Worm (Caenorhabditis elegans): Measurements from ENCODE around the gene hlh-29.

DNA sequence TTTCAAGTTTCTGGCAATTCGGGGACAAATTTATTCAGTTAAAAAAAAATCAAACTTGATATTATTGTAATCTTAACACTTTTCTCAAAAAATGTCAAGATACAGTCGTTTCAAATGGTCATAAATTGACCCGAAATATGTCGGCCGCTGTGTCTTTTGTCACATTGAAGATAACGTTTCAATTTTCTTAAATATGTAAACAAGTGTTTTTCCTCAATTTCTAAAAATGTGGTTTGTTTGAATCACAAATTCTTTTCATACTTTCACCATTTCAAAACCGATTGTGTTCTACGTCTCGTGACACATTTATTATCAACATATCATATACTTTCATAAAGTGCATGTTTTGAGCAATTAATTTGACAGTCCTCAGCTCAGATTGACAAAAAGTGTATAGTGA is 46.2 kb downstream of the hlh-29 start:
- TF ChIP-seq madf-8 (GFP tag; conservative IDR thresholded peaks at IDR 0.05) (no peak), snpc-4 (GFP tag; optimal IDR thresholded peaks at IDR 0.05) (no peak), snpc-4 (tag; optimal IDR thresholded peaks at IDR 0.05) (peak in 3 of 4 experiments; percentile 38 to 90 (median 77)), pha-4 (tag; optimal IDR thresholded peaks at IDR 0.05) (no peak), Y67H2A.10 (GFP tag; conservative IDR thresholded peaks at IDR 0.05) (no peak), ztf-26 (tag; optimal IDR thresholded peaks at IDR 0.05) (no peak), unc-130 (GFP tag; optimal IDR thresholded peaks at IDR 0.05) (no peak), tbx-9 (tag; optimal IDR thresholded peaks at IDR 0.05; ENCODE audit: borderline replicate concordance) (no peak), sptf-2 (GFP tag; optimal IDR thresholded peaks at IDR 0.05) (no peak), nfya-1 (tag; optimal IDR thresholded peaks at IDR 0.05; ENCODE audit: borderline replicate concordance, insufficient read depth) (no peak), lin-54 (GFP tag; optimal IDR thresholded peaks at IDR 0.05) (no peak)

All from whole organism, young adult.